Fruit fly (Drosophila melanogaster) whole organism, wandering third instar larva: Measurements from ENCODE around the gene Ir7g.

Experiments used
- Abd-B ChIP-seq: fragments of >200 bp; optimal IDR thresholded peaks from 2 replicates; lab custom pipeline; 2017; ENCODE audit warnings: missing biosample characterization, missing genetic modification characterization
- CG32264 ChIP-seq: fragments of 200-800 bp; sonication (Bioruptor generic); optimal IDR thresholded peaks from 2 replicates; lab custom pipeline; 2016; ENCODE audit warnings: missing biosample characterization, missing genetic modification characterization
- CG9705 ChIP-seq: fragments of 200-800 bp; sonication (Bioruptor generic); optimal IDR thresholded peaks from 2 replicates; lab custom pipeline; 2018; ENCODE audit warnings: missing biosample characterization, mild to moderate bottlenecking, missing genetic modification characterization
- CrebA ChIP-seq: fragments of 200-800 bp; sonication (Bioruptor generic); optimal IDR thresholded peaks from 2 replicates; lab custom pipeline; 2016; ENCODE audit warnings: missing biosample characterization, mild to moderate bottlenecking, missing genetic modification characterization, borderline replicate concordance
- Dfd ChIP-seq: fragments of >200 bp; optimal IDR thresholded peaks from 2 replicates; lab custom pipeline; 2017; ENCODE audit warnings: missing biosample characterization, missing genetic modification characterization
- Dif ChIP-seq: fragments of 200-275, 200-300 bp; sonication (Bioruptor generic); optimal IDR thresholded peaks from 2 replicates; lab custom pipeline; 2018; ENCODE audit warnings: missing biosample characterization, missing genetic modification characterization; ENCODE audit not compliant: partially characterized antibody
- GATAd ChIP-seq: sonication (Bioruptor generic); optimal IDR thresholded peaks from 2 replicates; lab custom pipeline; 2016; ENCODE audit warnings: missing biosample characterization, missing genetic modification characterization
- HLH106 ChIP-seq: fragments of 200-800 bp; optimal IDR thresholded peaks from 3 replicates; lab custom pipeline; 2019; ENCODE audit warnings: missing biosample characterization, mild to moderate bottlenecking, missing genetic modification characterization, moderate library complexity
- Hnf4 ChIP-seq: fragments of 200-800 bp; sonication (Bioruptor generic); optimal IDR thresholded peaks from 2 replicates; lab custom pipeline; 2016; ENCODE audit warnings: missing biosample characterization, mild to moderate bottlenecking, missing genetic modification characterization
- Hr78 ChIP-seq: fragments of >200 bp; optimal IDR thresholded peaks from 2 replicates; lab custom pipeline; 2017; ENCODE audit warnings: missing biosample characterization, missing genetic modification characterization
- Hr83 ChIP-seq: fragments of 200-300 bp; sonication (Bioruptor generic); optimal IDR thresholded peaks from 2 replicates; lab custom pipeline; 2016; ENCODE audit warnings: missing biosample characterization, mild to moderate bottlenecking, missing genetic modification characterization, moderate library complexity; ENCODE audit not compliant: poor library complexity, severe bottlenecking
- Jra ChIP-seq: sonication (Bioruptor generic); optimal IDR thresholded peaks from 2 replicates; lab custom pipeline; 2016; ENCODE audit warnings: missing biosample characterization, missing genetic modification characterization
- Mio ChIP-seq: sonication (Bioruptor generic); optimal IDR thresholded peaks from 2 replicates; lab custom pipeline; 2016; ENCODE audit warnings: missing biosample characterization, missing genetic modification characterization
- Myc ChIP-seq: fragments of >200 bp; optimal IDR thresholded peaks from 2 replicates; lab custom pipeline; 2017
- N ChIP-seq: fragments of >200 bp; optimal IDR thresholded peaks from 2 replicates; lab custom pipeline; 2018; ENCODE audit warnings: missing biosample characterization, missing external identifiers, missing genetic modification characterization
- OdsH ChIP-seq: fragments of 200-800 bp; sonication (Bioruptor generic); optimal IDR thresholded peaks from 2 replicates; lab custom pipeline; 2016; ENCODE audit warnings: missing biosample characterization, mild to moderate bottlenecking, missing genetic modification characterization
- Rel ChIP-seq, 2 experiments: fragments of 200-800 bp; sonication (Bioruptor generic) in 1 of 2; optimal IDR thresholded peaks; 2 replicates in 1 of 2; 3 replicates in 1 of 2; lab custom pipeline; 2016 to 2019; ENCODE audit warnings: mild to moderate bottlenecking in 2 of 2, missing biosample characterization in 2 of 2, missing genetic modification characterization in 2 of 2, moderate library complexity in 1 of 2
- Sp1 ChIP-seq: fragments of 200-800 bp; sonication (Bioruptor generic); optimal IDR thresholded peaks from 3 replicates; lab custom pipeline; 2019; ENCODE audit warnings: missing biosample characterization, mild to moderate bottlenecking, missing genetic modification characterization, moderate library complexity
- Vsx2 ChIP-seq: fragments of 200-300, 225-300 bp; sonication (Bioruptor generic); optimal IDR thresholded peaks from 2 replicates; lab custom pipeline; 2018; ENCODE audit warnings: missing biosample characterization, missing genetic modification characterization; ENCODE audit not compliant: partially characterized antibody
- br ChIP-seq: fragments of 200-800 bp; sonication (Bioruptor generic); optimal IDR thresholded peaks from 2 replicates; lab custom pipeline; 2016; ENCODE audit warnings: missing biosample characterization, missing genetic modification characterization
- brk ChIP-seq: fragments of 200-800 bp; sonication (Bioruptor generic); optimal IDR thresholded peaks from 2 replicates; lab custom pipeline; 2016; ENCODE audit warnings: missing biosample characterization, mild to moderate bottlenecking, missing genetic modification characterization
- dl ChIP-seq, 2 experiments: fragments of 175-275, 200-275 bp in 1 of 2; fragments of 200-275 bp in 1 of 2; sonication (Bioruptor generic); optimal IDR thresholded peaks; lab custom pipeline; 2018; ENCODE audit warnings: mild to moderate bottlenecking in 2 of 2, missing biosample characterization in 2 of 2, missing genetic modification characterization in 2 of 2, moderate library complexity in 2 of 2; ENCODE audit not compliant: partially characterized antibody in 2 of 2, insufficient read depth in 1 of 2
- dmrt93B ChIP-seq: fragments of 200-800 bp; sonication (Bioruptor generic); optimal IDR thresholded peaks from 2 replicates; lab custom pipeline; 2018; ENCODE audit warnings: missing biosample characterization, mild to moderate bottlenecking, missing genetic modification characterization
- dsf ChIP-seq: sonication (Bioruptor generic); optimal IDR thresholded peaks from 2 replicates; lab custom pipeline; 2016; ENCODE audit warnings: missing biosample characterization, missing genetic modification characterization, borderline replicate concordance
- ey ChIP-seq: fragments of 200-800 bp; sonication (Bioruptor generic); optimal IDR thresholded peaks from 2 replicates; lab custom pipeline; 2016; ENCODE audit warnings: missing biosample characterization, missing genetic modification characterization
- foxo ChIP-seq, 2 experiments: fragments of 200-800 bp; sonication (Bioruptor generic); optimal IDR thresholded peaks; 2 replicates in 1 of 2; 3 replicates in 1 of 2; lab custom pipeline; 2016 to 2017; ENCODE audit warnings: missing biosample characterization in 2 of 2, missing genetic modification characterization in 2 of 2
- fru ChIP-seq: fragments of 200-800 bp; sonication (Bioruptor generic); optimal IDR thresholded peaks from 3 replicates; lab custom pipeline; 2016; ENCODE audit warnings: missing biosample characterization, mild to moderate bottlenecking, missing genetic modification characterization
- h ChIP-seq: fragments of 200-800 bp; sonication (Bioruptor generic); optimal IDR thresholded peaks from 3 replicates; lab custom pipeline; 2016; ENCODE audit warnings: missing biosample characterization, mild to moderate bottlenecking, missing genetic modification characterization
- jim ChIP-seq: fragments of 175-275, 200-325 bp; sonication (Bioruptor generic); optimal IDR thresholded peaks from 2 replicates; lab custom pipeline; 2016; ENCODE audit warnings: missing biosample characterization, mild to moderate bottlenecking, missing genetic modification characterization
- lola ChIP-seq: fragments of >200 bp; optimal IDR thresholded peaks from 2 replicates; lab custom pipeline; 2017; ENCODE audit warnings: missing biosample characterization, missing genetic modification characterization
- pan ChIP-seq: fragments of >200 bp; optimal IDR thresholded peaks from 2 replicates; lab custom pipeline; 2017
- psq ChIP-seq: fragments of 200-800 bp; sonication (Bioruptor generic); optimal IDR thresholded peaks from 3 replicates; lab custom pipeline; 2017; ENCODE audit warnings: missing biosample characterization, mild to moderate bottlenecking, missing genetic modification characterization, moderate library complexity
- rgr ChIP-seq: fragments of 200-800 bp; sonication (Bioruptor generic); optimal IDR thresholded peaks from 3 replicates; lab custom pipeline; 2016; ENCODE audit warnings: missing biosample characterization, mild to moderate bottlenecking, missing genetic modification characterization
- sage ChIP-seq: fragments of 200-800 bp; sonication (Bioruptor generic); optimal IDR thresholded peaks from 2 replicates; lab custom pipeline; 2016; ENCODE audit warnings: missing biosample characterization, mild to moderate bottlenecking, missing genetic modification characterization
- sv ChIP-seq: fragments of 200-800 bp; sonication (Bioruptor generic); optimal IDR thresholded peaks from 3 replicates; lab custom pipeline; 2016; ENCODE audit warnings: missing biosample characterization, missing genetic modification characterization
- tai ChIP-seq: sonication (Bioruptor generic); optimal IDR thresholded peaks from 2 replicates; lab custom pipeline; 2016; ENCODE audit warnings: missing biosample characterization, missing genetic modification characterization
- usp ChIP-seq: fragments of >200 bp; optimal IDR thresholded peaks from 2 replicates; lab custom pipeline; 2017; ENCODE audit warnings: missing biosample characterization, missing genetic modification characterization
- woc ChIP-seq: sonication (Bioruptor generic); optimal IDR thresholded peaks from 2 replicates; lab custom pipeline; 2016; ENCODE audit warnings: missing biosample characterization, mild to moderate bottlenecking, missing genetic modification characterization

Ir7g gene

dm6 chrX:7901153-7902038 lies 16.9 kb downstream of the Ir7g start, which contains the start of the genes RpS6 and bys:
Gene RpS6, minus strand, starts transcription at chrX:7901331.
Gene bys, plus strand, starts transcription at chrX:7901880.
- peak; percentile 19 for TF ChIP-seq fru
- TF ChIP-seq dl (GFP tag; optimal IDR thresholded peaks at IDR 0.05; lab: Kevin White, UChicago; ENCODE audit: insufficient read depth in 1 of 2, partially characterized antibody in 2 of 2): peak in 1 of 2 experiments; percentile 6
- peak in 1 of 2 experiments; percentile 43 for TF ChIP-seq foxo (GFP tag; optimal IDR thresholded peaks at IDR 0.05; lab: Kevin White, UChicago)
- no peak for TF ChIP-seq pan (lab: Kevin White, UChicago)
- peak; percentile 60 for TF ChIP-seq Hnf4 (GFP tag; lab: Kevin White, UChicago)
- peak; percentile 67 for TF ChIP-seq rgr (GFP tag; lab: Kevin White, UChicago)
- TF ChIP-seq dmrt93B (GFP tag; lab: Kevin White, UChicago): peak; percentile 40
- TF ChIP-seq Abd-B (GFP tag; lab: Kevin White, UChicago): no peak
- TF ChIP-seq ey (GFP tag; lab: Kevin White, UChicago): peak; percentile 7
- TF ChIP-seq Dfd: no peak
- peak; percentile 44 for TF ChIP-seq dsf (GFP tag; lab: Kevin White, UChicago)
- no peak for TF ChIP-seq tai (GFP tag; lab: Kevin White, UChicago)
- TF ChIP-seq Sp1: peak; percentile 64
- TF ChIP-seq usp (GFP tag; lab: Kevin White, UChicago): no peak
- no peak for TF ChIP-seq Hr78 (GFP tag; lab: Kevin White, UChicago)
- peak; percentile 47 for TF ChIP-seq Myc
- no peak for TF ChIP-seq Mio
- peak; percentile 93 for TF ChIP-seq Hr83 (GFP tag; lab: Kevin White, UChicago)
- no peak for TF ChIP-seq N
- TF ChIP-seq Dif (GFP tag; lab: Kevin White, UChicago): peak; percentile 41
- TF ChIP-seq Vsx2 (GFP tag; lab: Kevin White, UChicago): no peak
- no peak for TF ChIP-seq Rel (GFP tag; optimal IDR thresholded peaks at IDR 0.05; lab: Kevin White, UChicago)
- TF ChIP-seq Rel (tag; optimal IDR thresholded peaks at IDR 0.05; lab: Kevin White, UChicago): no peak
- TF ChIP-seq sage: peak; percentile 7
- TF ChIP-seq HLH106 (tag; lab: Kevin White, UChicago): peak; percentile 43
- peak; percentile 10 for TF ChIP-seq Jra (GFP tag; lab: Kevin White, UChicago)
- TF ChIP-seq psq (GFP tag; lab: Kevin White, UChicago): peak; percentile 31
- TF ChIP-seq GATAd (GFP tag; lab: Kevin White, UChicago): peak; percentile 33
- TF ChIP-seq CG32264 (GFP tag; lab: Kevin White, UChicago): no peak
- peak; percentile 45 for TF ChIP-seq brk (GFP tag; lab: Kevin White, UChicago)
- TF ChIP-seq OdsH (GFP tag; lab: Kevin White, UChicago): peak; percentile 19
- TF ChIP-seq CG9705 (GFP tag; lab: Kevin White, UChicago): peak; percentile 19
- peak; percentile 63 for TF ChIP-seq woc (GFP tag; lab: Kevin White, UChicago)
- TF ChIP-seq h: peak; percentile 38
- TF ChIP-seq jim: peak; percentile 57
- TF ChIP-seq CrebA (GFP tag; lab: Kevin White, UChicago): no peak
- no peak for TF ChIP-seq lola (GFP tag; lab: Kevin White, UChicago)
- TF ChIP-seq br (GFP tag; lab: Kevin White, UChicago): peak; percentile 48
- TF ChIP-seq sv (GFP tag; lab: Kevin White, UChicago): peak; percentile 39
